Worm (Caenorhabditis elegans) whole organism, mixed stage, embryonic: Measurements from ENCODE around the gene R07B7.9.

ENCODE experiments used
- M03D4.4 ChIP-seq: sonication (generic microtip); optimal IDR thresholded peaks from 2 replicates; lab custom pipeline; 2017; ENCODE audit warnings: mild to moderate bottlenecking, missing genetic modification characterization, missing compliant biosample characterization
- bed-3 ChIP-seq: fragments of 200-800 bp; sonication (Bioruptor generic); optimal IDR thresholded peaks from 3 replicates; lab custom pipeline; 2018; ENCODE audit warnings: mild to moderate bottlenecking, missing genetic modification characterization, moderate library complexity, missing compliant biosample characterization
- blmp-1 ChIP-seq: fragments of 150-350 bp; optimal IDR thresholded peaks from 2 replicates; lab custom pipeline; 2014; ENCODE audit warnings: missing biosample characterization, missing genetic modification characterization
- ceh-83 ChIP-seq: fragments of 200-800 bp; sonication (Bioruptor generic); optimal IDR thresholded peaks from 2 replicates; lab custom pipeline; 2018; ENCODE audit warnings: mild to moderate bottlenecking, missing genetic modification characterization, missing compliant biosample characterization
- ces-1 ChIP-seq: fragments of 150-350 bp; optimal IDR thresholded peaks from 2 replicates; lab custom pipeline; 2014; ENCODE audit warnings: missing biosample characterization, missing genetic modification reagents, missing genetic modification characterization
- cnd-1 ChIP-seq: fragments of 200-800 bp; sonication (Bioruptor generic); optimal IDR thresholded peaks from 2 replicates; lab custom pipeline; 2018; ENCODE audit warnings: mild to moderate bottlenecking, missing genetic modification characterization, missing compliant biosample characterization
- drap-1 ChIP-seq: fragments of 200-800 bp; sonication (Bioruptor generic); optimal IDR thresholded peaks from 3 replicates; lab custom pipeline; 2018; ENCODE audit warnings: mild to moderate bottlenecking, missing genetic modification characterization, missing compliant biosample characterization
- elt-1 ChIP-seq: sonication (generic microtip); optimal IDR thresholded peaks from 2 replicates; lab custom pipeline; 2017; ENCODE audit warnings: missing genetic modification characterization, mild to moderate bottlenecking, missing compliant biosample characterization, antibody characterized with exemption, moderate library complexity, borderline replicate concordance; ENCODE audit not compliant: insufficient read depth
- elt-3 ChIP-seq: fragments of 150-350 bp; optimal IDR thresholded peaks from 2 replicates; lab custom pipeline; 2014; ENCODE audit warnings: missing biosample characterization, missing genetic modification characterization
- ham-2 ChIP-seq: fragments of 200-800 bp; sonication (Bioruptor generic); optimal IDR thresholded peaks from 2 replicates; lab custom pipeline; 2018; ENCODE audit warnings: mild to moderate bottlenecking, missing genetic modification characterization, missing compliant biosample characterization
- hlh-1 ChIP-seq: fragments of 150-350 bp; optimal IDR thresholded peaks from 2 replicates; lab custom pipeline; 2014; ENCODE audit warnings: missing biosample characterization, missing genetic modification reagents, missing genetic modification characterization
- lin-13 ChIP-seq: fragments of 150-350 bp; optimal IDR thresholded peaks from 2 replicates; lab custom pipeline; 2014; ENCODE audit warnings: missing biosample characterization, missing genetic modification characterization
- lin-32 ChIP-seq: fragments of 200-800 bp; sonication (Bioruptor generic); optimal IDR thresholded peaks from 2 replicates; lab custom pipeline; 2018; ENCODE audit warnings: mild to moderate bottlenecking, missing genetic modification characterization, missing compliant biosample characterization
- lsy-2 ChIP-seq: fragments of 150-350 bp; optimal IDR thresholded peaks from 2 replicates; lab custom pipeline; 2014; ENCODE audit warnings: missing biosample characterization, missing genetic modification characterization
- mab-5 ChIP-seq: fragments of 150-350 bp; optimal IDR thresholded peaks from 2 replicates; lab custom pipeline; 2014; ENCODE audit warnings: missing biosample characterization, missing genetic modification characterization
- mep-1 ChIP-seq: fragments of 150-350 bp; optimal IDR thresholded peaks from 2 replicates; lab custom pipeline; 2017; ENCODE audit warnings: missing biosample characterization, missing genetic modification reagents, missing genetic modification characterization, inconsistent platforms
- mls-2 ChIP-seq: sonication (generic microtip); optimal IDR thresholded peaks from 2 replicates; lab custom pipeline; 2016; ENCODE audit warnings: mild to moderate bottlenecking, missing genetic modification characterization, moderate library complexity, missing compliant biosample characterization
- nhr-12 ChIP-seq: fragments of 150-350 bp; optimal IDR thresholded peaks from 2 replicates; lab custom pipeline; 2014; ENCODE audit warnings: missing biosample characterization, missing genetic modification characterization
- nhr-237 ChIP-seq: fragments of 150-350 bp; optimal IDR thresholded peaks from 2 replicates; lab custom pipeline; 2014; ENCODE audit warnings: missing biosample characterization, missing genetic modification characterization
- nhr-76 ChIP-seq: sonication (generic microtip); optimal IDR thresholded peaks from 2 replicates; lab custom pipeline; 2017; ENCODE audit warnings: missing biosample characterization, missing genetic modification characterization
- pha-4 ChIP-seq: fragments of 150-350 bp; optimal IDR thresholded peaks from 2 replicates; lab custom pipeline; 2018; ENCODE audit warnings: missing biosample characterization, missing genetic modification reagents, missing genetic modification characterization
- sem-2 ChIP-seq: fragments of 200-800 bp; sonication (Bioruptor generic); optimal IDR thresholded peaks from 2 replicates; lab custom pipeline; 2018; ENCODE audit warnings: mild to moderate bottlenecking, missing genetic modification characterization, missing compliant biosample characterization
- tbx-8 ChIP-seq: fragments of 200-800 bp; sonication (Bioruptor generic); optimal IDR thresholded peaks from 2 replicates; lab custom pipeline; 2018; ENCODE audit warnings: mild to moderate bottlenecking, missing genetic modification characterization, moderate library complexity, missing compliant biosample characterization
- unc-39 ChIP-seq: fragments of 150-350 bp; optimal IDR thresholded peaks from 2 replicates; lab custom pipeline; 2014; ENCODE audit warnings: missing biosample characterization, missing genetic modification characterization
- unc-62 ChIP-seq: fragments of 150-350 bp; optimal IDR thresholded peaks from 2 replicates; lab custom pipeline; 2014; ENCODE audit warnings: missing biosample characterization, missing genetic modification reagents, missing genetic modification characterization
- zip-8 ChIP-seq: fragments of 150-350 bp; optimal IDR thresholded peaks from 2 replicates; lab custom pipeline; 2014; ENCODE audit warnings: missing biosample characterization, missing genetic modification characterization
- ztf-11 ChIP-seq: fragments of 150-350 bp; optimal IDR thresholded peaks from 2 replicates; lab custom pipeline; 2014; ENCODE audit warnings: missing biosample characterization, missing genetic modification characterization

Gene R07B7.9

ce11 chrV:12094030-12094429 lies 13.9 kb upstream of the R07B7.9 start, which contains the start of gene nhr-208:
nhr-208 (plus strand) TSS chrV:12094317.
- peak; percentile 42 for TF ChIP-seq elt-1 (tag; lab: Kevin White, UChicago)
- no peak for TF ChIP-seq lin-32

DNA sequence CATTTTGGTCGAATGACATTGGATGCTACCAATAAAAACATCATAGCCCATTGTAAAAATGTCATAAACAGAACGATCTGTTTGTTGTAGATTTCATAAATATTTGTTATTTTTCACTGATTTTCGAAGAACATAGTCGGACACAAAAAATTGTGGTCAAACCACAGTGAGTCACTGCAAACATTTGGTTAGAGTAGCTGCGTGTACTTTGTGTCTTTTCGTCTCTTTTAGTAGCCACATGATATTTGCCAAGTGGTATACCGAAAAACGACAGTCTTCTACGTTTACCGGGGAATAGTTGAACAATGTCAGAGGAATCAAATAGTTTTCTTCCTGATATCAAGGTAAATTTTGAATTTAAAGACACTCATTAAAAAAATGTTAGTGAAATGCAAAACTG lies 11.6 kb upstream of the R07B7.9 start, which contains the start of gene nhr-206:
Gene nhr-206, plus strand, starts transcription at position 248 of the 400 bp plus-strand sequence.
- TF ChIP-seq sem-2 (GFP tag; lab: Kevin White, UChicago) (no peak), blmp-1 (no peak)

- no peak for TF ChIP-seq hlh-1 (tag; lab: Kevin White, UChicago)
- no peak for TF ChIP-seq unc-62
- TF ChIP-seq blmp-1: no peak
- no peak for TF ChIP-seq drap-1 (GFP tag; lab: Kevin White, UChicago)
- no peak for TF ChIP-seq unc-39 (tag; lab: Kevin White, UChicago)
- TF ChIP-seq M03D4.4 (tag; lab: Kevin White, UChicago): no peak
- no peak for TF ChIP-seq lin-13 (tag; lab: Kevin White, UChicago)
- TF ChIP-seq tbx-8 (GFP tag; lab: Kevin White, UChicago): no peak
These were observed 8.6 kb upstream of the R07B7.9 start, which contains the start of gene R07B7.12 for ce11 chrV:12088773-12089172. R07B7.12 (plus strand) TSS chrV:12089073.

- TF ChIP-seq nhr-76: no peak
- no peak for TF ChIP-seq lin-13 (tag; lab: Kevin White, UChicago)
- no peak for TF ChIP-seq cnd-1 (tag; lab: Kevin White, UChicago)
- no peak for TF ChIP-seq mls-2 (tag; lab: Kevin White, UChicago)
- no peak for TF ChIP-seq tbx-8 (GFP tag; lab: Kevin White, UChicago)
These were observed 6.8 kb upstream of the R07B7.9 start, which contains the start of gene gana-1 for ce11 chrV:12086934-12087333. gana-1 (plus strand) TSS chrV:12087234.

- TF ChIP-seq ceh-83 (GFP tag; lab: Kevin White, UChicago): no peak
- TF ChIP-seq ham-2: no peak
- no peak for TF ChIP-seq elt-3
- no peak for TF ChIP-seq sem-2 (GFP tag; lab: Kevin White, UChicago)
- TF ChIP-seq mab-5 (tag; lab: Kevin White, UChicago): no peak
- no peak for TF ChIP-seq ces-1
- TF ChIP-seq hlh-1 (tag; lab: Kevin White, UChicago): peak; percentile 67
These were observed 5.9 kb upstream of the R07B7.9 start for ce11 chrV:12085867-12086634.

ce11 chrV:12084216-12084615 lies 4.0 kb upstream of the R07B7.9 start, which contains the start of gene R07B7.8:
R07B7.8 (minus strand) TSS chrV:12084316.
- no peak for TF ChIP-seq pha-4 (tag; lab: Kevin White, UChicago)
- TF ChIP-seq elt-1 (tag; lab: Kevin White, UChicago): no peak
- TF ChIP-seq cnd-1 (tag; lab: Kevin White, UChicago): no peak
- TF ChIP-seq ztf-11 (tag; lab: Kevin White, UChicago): no peak
- TF ChIP-seq nhr-237 (tag; lab: Kevin White, UChicago): no peak
- TF ChIP-seq lsy-2: no peak
- no peak for TF ChIP-seq bed-3 (GFP tag; lab: Kevin White, UChicago)
- no peak for TF ChIP-seq zip-8 (tag; lab: Kevin White, UChicago)
- TF ChIP-seq mep-1 (tag; lab: Kevin White, UChicago): no peak
- no peak for TF ChIP-seq elt-3
- no peak for TF ChIP-seq sem-2 (GFP tag; lab: Kevin White, UChicago)
- no peak for TF ChIP-seq M03D4.4 (tag; lab: Kevin White, UChicago)
- no peak for TF ChIP-seq nhr-12 (tag; lab: Kevin White, UChicago)
- TF ChIP-seq mls-2 (tag; lab: Kevin White, UChicago): no peak
- TF ChIP-seq nhr-76: no peak
- TF ChIP-seq lin-13 (tag; lab: Kevin White, UChicago): no peak
- TF ChIP-seq drap-1 (GFP tag; lab: Kevin White, UChicago): no peak
- no peak for TF ChIP-seq ces-1
- TF ChIP-seq blmp-1: no peak
